Fruit fly (Drosophila melanogaster) whole organism, embryonic: ENCODE data around the gene Ilk.

Experiments
- CG12071 ChIP-seq: fragments of 200-800 bp; sonication (Bioruptor generic); optimal IDR thresholded peaks from 3 replicates; lab custom pipeline; 2018; ENCODE audit warnings: missing biosample characterization, mild to moderate bottlenecking, missing genetic modification characterization
- CG1233 ChIP-seq: fragments of 200-800 bp; sonication (Bioruptor generic); optimal IDR thresholded peaks from 4 replicates; lab custom pipeline; 2018; ENCODE audit warnings: missing biosample characterization, mild to moderate bottlenecking, missing genetic modification characterization
- CG12769 ChIP-seq: fragments of 200-800 bp; sonication (Bioruptor generic); optimal IDR thresholded peaks from 2 replicates; lab custom pipeline; 2019; ENCODE audit warnings: missing biosample characterization, mild to moderate bottlenecking, missing genetic modification characterization, moderate library complexity
- CG13894 ChIP-seq: fragments of 200-800 bp; sonication (Bioruptor generic); optimal IDR thresholded peaks from 3 replicates; lab custom pipeline; 2018; ENCODE audit warnings: missing biosample characterization, mild to moderate bottlenecking, missing genetic modification characterization, moderate library complexity
- CG17612 ChIP-seq: fragments of 200-800 bp; sonication (Bioruptor generic); IDR thresholded peaks from 2 replicates; pipeline ENCODE4 v1.3.6; 2022; ENCODE audit warnings: missing biosample characterization, missing genetic modification characterization
- CG1792 ChIP-seq: fragments of 200-800 bp; sonication (Bioruptor generic); optimal IDR thresholded peaks from 2 replicates; lab custom pipeline; 2016; ENCODE audit warnings: missing biosample characterization, missing genetic modification characterization
- CG18011 ChIP-seq: fragments of 200-800 bp; sonication (Bioruptor generic); optimal IDR thresholded peaks from 2 replicates; lab custom pipeline; 2017; ENCODE audit warnings: missing biosample characterization, missing genetic modification characterization, mild to moderate bottlenecking, moderate library complexity, missing genotype
- CG2199 ChIP-seq: fragments of 200-800 bp; sonication (Bioruptor generic); IDR thresholded peaks from 3 replicates; pipeline ENCODE4 v1.3.6; 2022; ENCODE audit warnings: missing biosample characterization, missing genetic modification characterization
- CG32767 ChIP-seq: fragments of 200-800 bp; sonication (Bioruptor generic); IDR thresholded peaks from 2 replicates; pipeline ENCODE4 v1.3.6; 2022; ENCODE audit warnings: missing biosample characterization, missing genetic modification characterization
- CG3281 ChIP-seq: fragments of 200-800 bp; sonication (Bioruptor generic); optimal IDR thresholded peaks from 3 replicates; lab custom pipeline; 2017; ENCODE audit warnings: missing biosample characterization, mild to moderate bottlenecking, missing genetic modification characterization
- CG33213 ChIP-seq: fragments of 200-800 bp; sonication (Bioruptor generic); optimal IDR thresholded peaks from 3 replicates; lab custom pipeline; 2016; ENCODE audit warnings: missing biosample characterization, missing genetic modification characterization
- CG3838 ChIP-seq: fragments of 200-800 bp; sonication (Bioruptor generic); optimal IDR thresholded peaks from 3 replicates; lab custom pipeline; 2016; ENCODE audit warnings: missing biosample characterization, missing genetic modification characterization
- CG4282 ChIP-seq: fragments of 200-800 bp; sonication (Bioruptor generic); optimal IDR thresholded peaks from 2 replicates; lab custom pipeline; 2016; ENCODE audit warnings: missing biosample characterization, missing genetic modification characterization
- CG43689 ChIP-seq: fragments of 200-800 bp; sonication (Bioruptor generic); IDR thresholded peaks from 2 replicates; pipeline ENCODE4 v1.3.6; 2022; ENCODE audit warnings: missing biosample characterization, missing genetic modification characterization
- CG4617 ChIP-seq: fragments of 200-800 bp; sonication (Bioruptor generic); optimal IDR thresholded peaks from 3 replicates; lab custom pipeline; 2016; ENCODE audit warnings: missing biosample characterization, missing genetic modification characterization, borderline replicate concordance
- CG7556 ChIP-seq: fragments of 200-800 bp; sonication (Bioruptor generic); optimal IDR thresholded peaks from 2 replicates; lab custom pipeline; 2017; ENCODE audit warnings: missing biosample characterization, mild to moderate bottlenecking, missing genetic modification characterization
- CG7987 ChIP-seq: fragments of 200-800 bp; sonication (Bioruptor generic); optimal IDR thresholded peaks from 2 replicates; lab custom pipeline; 2018; ENCODE audit warnings: missing biosample characterization, mild to moderate bottlenecking, missing genetic modification characterization, moderate library complexity
- CG9727 ChIP-seq: fragments of 200-800 bp; sonication (Bioruptor generic); optimal IDR thresholded peaks from 3 replicates; lab custom pipeline; 2017; ENCODE audit warnings: missing biosample characterization, mild to moderate bottlenecking, missing genetic modification characterization
- Ets65A ChIP-seq: fragments of 200-800 bp; sonication (Bioruptor generic); peaks from one replicate; lab custom pipeline; 2016; ENCODE audit warnings: missing biosample characterization, missing genetic modification characterization
- Fer2 ChIP-seq: fragments of 200-800 bp; sonication (Bioruptor generic); optimal IDR thresholded peaks from 2 replicates; lab custom pipeline; 2018; ENCODE audit warnings: missing biosample characterization, mild to moderate bottlenecking, missing genetic modification characterization, moderate library complexity
- HmgZ ChIP-seq: fragments of 200-800 bp; sonication (Bioruptor generic); optimal IDR thresholded peaks from 2 replicates; lab custom pipeline; 2018; ENCODE audit warnings: missing biosample characterization, mild to moderate bottlenecking, missing genetic modification characterization
- Lhr ChIP-seq: fragments of 200-800 bp; sonication (Bioruptor generic); optimal IDR thresholded peaks from 3 replicates; lab custom pipeline; 2017; ENCODE audit warnings: mild to moderate bottlenecking, missing biosample characterization, missing genetic modification reagents, missing genetic modification characterization
- NfI ChIP-seq: fragments of 200-800 bp; sonication (Bioruptor generic); optimal IDR thresholded peaks from 3 replicates; lab custom pipeline; 2018; ENCODE audit warnings: missing biosample characterization, mild to moderate bottlenecking, missing genetic modification characterization, moderate library complexity
- Opbp ChIP-seq: fragments of 200-800 bp; sonication (Bioruptor generic); IDR thresholded peaks from 3 replicates; pipeline ENCODE4 v1.3.6; 2022; ENCODE audit warnings: missing biosample characterization, missing genetic modification characterization; ENCODE audit not compliant: partially characterized antibody
- Optix ChIP-seq: fragments of 200-800 bp; sonication (Bioruptor generic); IDR thresholded peaks from 3 replicates; pipeline ENCODE4 v1.3.6; 2022; ENCODE audit warnings: missing biosample characterization, missing genetic modification characterization
- Pdp1 ChIP-seq, 2 experiments: fragments of 200-800 bp; sonication (Bioruptor generic); optimal IDR thresholded peaks; 3 replicates each; lab custom pipeline; 2016; ENCODE audit warnings: missing biosample characterization in 2 of 2, missing genetic modification characterization in 2 of 2, mild to moderate bottlenecking in 1 of 2, moderate library complexity in 1 of 2
- Rfx ChIP-seq: fragments of 200-800 bp; sonication (Bioruptor generic); IDR thresholded peaks from 2 replicates; pipeline ENCODE4 v1.3.6; 2022; ENCODE audit warnings: missing biosample characterization, missing genetic modification characterization
- Xrp1 ChIP-seq: fragments of 200-800 bp; sonication (Bioruptor generic); IDR thresholded peaks from 2 replicates; pipeline ENCODE4 v1.3.6; 2022; ENCODE audit warnings: missing biosample characterization, missing genetic modification characterization
- abd-A ChIP-seq: fragments of 200-800 bp; sonication (Bioruptor generic); optimal IDR thresholded peaks from 3 replicates; lab custom pipeline; 2019; ENCODE audit warnings: missing biosample characterization, mild to moderate bottlenecking, missing genetic modification characterization, moderate library complexity
- bowl ChIP-seq: fragments of 200-800 bp; sonication (Bioruptor generic); IDR thresholded peaks from 2 replicates; pipeline ENCODE4 v1.3.6; 2022; ENCODE audit warnings: missing biosample characterization, missing genetic modification characterization
- caup ChIP-seq: fragments of 200-800 bp; sonication (Bioruptor generic); optimal IDR thresholded peaks from 3 replicates; lab custom pipeline; 2017; ENCODE audit warnings: missing biosample characterization, mild to moderate bottlenecking, missing genetic modification characterization, moderate library complexity; ENCODE audit not compliant: severe bottlenecking
- ci ChIP-seq: fragments of 200-800 bp; sonication (Bioruptor generic); IDR thresholded peaks from 3 replicates; pipeline ENCODE4 v1.3.6; 2022; ENCODE audit warnings: missing biosample characterization, missing genetic modification characterization
- dati ChIP-seq: fragments of 200-800 bp; sonication (Bioruptor generic); IDR thresholded peaks from 2 replicates; pipeline ENCODE4 v1.3.6; 2022; ENCODE audit warnings: missing biosample characterization, missing genetic modification characterization
- fd3F ChIP-seq: fragments of 200-800 bp; sonication (Bioruptor generic); optimal IDR thresholded peaks from 2 replicates; lab custom pipeline; 2018; ENCODE audit warnings: missing biosample characterization, mild to moderate bottlenecking, missing genetic modification characterization, moderate library complexity
- gsb ChIP-seq: fragments of 200-800 bp; sonication (Bioruptor generic); IDR thresholded peaks from 2 replicates; pipeline ENCODE4 v1.3.6; 2022; ENCODE audit warnings: missing biosample characterization, missing genetic modification characterization
- insv ChIP-seq, 2 experiments: fragments of 200-800 bp; sonication (Bioruptor generic); optimal IDR thresholded peaks; 3 replicates each; lab custom pipeline; 2016 to 2018; ENCODE audit warnings: missing biosample characterization in 2 of 2, missing genetic modification characterization in 2 of 2
- jumu ChIP-seq: fragments of 200-800 bp; sonication (Bioruptor generic); optimal IDR thresholded peaks from 3 replicates; lab custom pipeline; 2016; ENCODE audit warnings: missing biosample characterization, missing genetic modification characterization
- kah ChIP-seq: fragments of 200-800 bp; sonication (Bioruptor generic); optimal IDR thresholded peaks from 2 replicates; lab custom pipeline; 2018; ENCODE audit warnings: missing biosample characterization, mild to moderate bottlenecking, missing genetic modification characterization
- kni ChIP-seq: fragments of 200-800 bp; sonication (Bioruptor generic); optimal IDR thresholded peaks from 3 replicates; lab custom pipeline; 2017; ENCODE audit warnings: mild to moderate bottlenecking, missing biosample characterization, missing genetic modification reagents, missing genetic modification characterization
- lab ChIP-seq: fragments of 200-800 bp; sonication (Bioruptor generic); optimal IDR thresholded peaks from 3 replicates; lab custom pipeline; 2017; ENCODE audit warnings: missing biosample characterization, missing genetic modification characterization, mild to moderate bottlenecking, moderate library complexity, missing genetic modification reagents
- lov ChIP-seq, 2 experiments: fragments of 200-800 bp in 1 of 2; fragments of >200 bp in 1 of 2; sonication (Bioruptor generic) in 1 of 2; IDR thresholded peaks in 1 of 2; optimal IDR thresholded peaks in 1 of 2; 2 replicates in 1 of 2; 3 replicates in 1 of 2; pipeline versions ENCODE4 v1.3.6 to Lab custom; 2017 to 2022; ENCODE audit warnings: missing biosample characterization in 1 of 2, missing genetic modification characterization in 1 of 2
- mld ChIP-seq: fragments of 200-800 bp; sonication (Bioruptor generic); IDR thresholded peaks from 3 replicates; pipeline ENCODE4 v1.3.6; 2022; ENCODE audit warnings: missing biosample characterization, missing genetic modification characterization; ENCODE audit not compliant: partially characterized antibody
- ranshi ChIP-seq: fragments of 200-800 bp; sonication (Bioruptor generic); IDR thresholded peaks from 2 replicates; pipeline ENCODE4 v1.3.6; 2022; ENCODE audit warnings: missing biosample characterization, missing genetic modification characterization
- row ChIP-seq: fragments of 200-800 bp; sonication (Bioruptor generic); IDR thresholded peaks from 3 replicates; pipeline ENCODE4 v1.3.6; 2022; ENCODE audit warnings: missing biosample characterization, missing genetic modification characterization
- sd ChIP-seq: fragments of 200-800 bp; sonication (Bioruptor generic); optimal IDR thresholded peaks from 3 replicates; lab custom pipeline; 2018; ENCODE audit warnings: missing biosample characterization, mild to moderate bottlenecking, missing genetic modification characterization, moderate library complexity
- slbo ChIP-seq: fragments of 200-800 bp; sonication (Bioruptor generic); IDR thresholded peaks from 2 replicates; pipeline ENCODE4 v1.3.6; 2022; ENCODE audit warnings: missing biosample characterization, missing genetic modification characterization
- usp ChIP-seq: fragments of >200 bp; optimal IDR thresholded peaks from 2 replicates; lab custom pipeline; 2017; ENCODE audit warnings: missing biosample characterization, missing genetic modification characterization
- wek ChIP-seq: fragments of 200-800 bp; sonication (Bioruptor generic); optimal IDR thresholded peaks from 3 replicates; lab custom pipeline; 2018; ENCODE audit warnings: missing biosample characterization, mild to moderate bottlenecking, missing genetic modification characterization, moderate library complexity

Gene Ilk

dm6 chr3L:21201246-21201896 is 15.3 kb upstream of the Ilk start (continued):
- no peak for TF ChIP-seq CG3838 (GFP tag; lab: Kevin White, UChicago)
- peak; percentile 5 for TF ChIP-seq lab (GFP tag; lab: Kevin White, UChicago)
- peak; percentile 27; the same call in 1 of the 2 replicates for TF ChIP-seq Rfx (GFP tag; lab: Robert Waterston, UW)
- TF ChIP-seq kni (GFP tag; lab: Kevin White, UChicago): no peak
- TF ChIP-seq CG1792 (GFP tag; lab: Kevin White, UChicago): no peak
- no peak for TF ChIP-seq Lhr (GFP tag; lab: Kevin White, UChicago)
- 0 out of 2 replicates have a peak, but pooled peaks have one; percentile 25 for TF ChIP-seq CG43689
- TF ChIP-seq CG7987 (GFP tag; lab: Kevin White, UChicago): peak; percentile 19
- no peak for TF ChIP-seq lov (optimal IDR thresholded peaks at IDR 0.05; lab: Kevin White, UChicago)
- TF ChIP-seq lov (GFP tag; IDR thresholded peaks at IDR 0.05; lab: Robert Waterston, UW): no peak
- TF ChIP-seq CG17612 (GFP tag; lab: Robert Waterston, UW): no peak
- no peak for TF ChIP-seq usp
- TF ChIP-seq CG4617 (GFP tag; lab: Kevin White, UChicago): no peak
- peak in 1 of 2 experiments; percentile 32 for TF ChIP-seq Pdp1 (GFP tag; optimal IDR thresholded peaks at IDR 0.05; lab: Kevin White, UChicago)
- peak; percentile 53 for TF ChIP-seq wek
- peak; percentile 24; the same call in 1 of the 3 replicates for TF ChIP-seq row (GFP tag; lab: Robert Waterston, UW)
- no peak for TF ChIP-seq CG32767 (GFP tag; lab: Robert Waterston, UW)
- TF ChIP-seq abd-A (tag; lab: Kevin White, UChicago): peak; percentile 5
- no peak for TF ChIP-seq jumu (GFP tag; lab: Kevin White, UChicago)
- TF ChIP-seq ranshi (GFP tag; lab: Robert Waterston, UW): no peak
- TF ChIP-seq Xrp1 (GFP tag; lab: Robert Waterston, UW): peak; percentile 18; the same call in 1 of the 2 replicates
- peak; percentile 20 for TF ChIP-seq CG13894 (tag; lab: Kevin White, UChicago)
- peak; percentile 22 for TF ChIP-seq Ets65A (GFP tag; lab: Kevin White, UChicago)
- TF ChIP-seq CG12769 (tag; lab: Kevin White, UChicago): peak; percentile 39
- TF ChIP-seq gsb (GFP tag; lab: Robert Waterston, UW): no peak
- peak; percentile 18 for TF ChIP-seq caup
- TF ChIP-seq insv (GFP tag; optimal IDR thresholded peaks at IDR 0.05; lab: Kevin White, UChicago): no peak
- peak; percentile 3 for TF ChIP-seq NfI (GFP tag; lab: Kevin White, UChicago)
- peak; percentile 3 for TF ChIP-seq CG12071
- 0 out of 3 replicates have a peak, but pooled peaks have one; percentile 15 for TF ChIP-seq CG2199 (GFP tag; lab: Robert Waterston, UW)
- TF ChIP-seq kah (GFP tag; lab: Kevin White, UChicago): no peak
- peak; percentile 5 for TF ChIP-seq fd3F (GFP tag; lab: Kevin White, UChicago)
- peak; percentile 19 for TF ChIP-seq CG3281
- TF ChIP-seq CG9727: no peak
- peak; percentile 22 for TF ChIP-seq sd (tag; lab: Kevin White, UChicago)
- no peak for TF ChIP-seq bowl (GFP tag; lab: Robert Waterston, UW)
- TF ChIP-seq mld (GFP tag; lab: Robert Waterston, UW): no peak
- peak; percentile 5 for TF ChIP-seq HmgZ (tag; lab: Kevin White, UChicago)
- TF ChIP-seq Fer2 (tag; lab: Kevin White, UChicago): no peak
- TF ChIP-seq ci (GFP tag; lab: Robert Waterston, UW): 0 out of 3 replicates have a peak, but pooled peaks have one; percentile 21
- no peak for TF ChIP-seq CG18011 (GFP tag; lab: Kevin White, UChicago)
- TF ChIP-seq dati: no peak
- TF ChIP-seq CG33213 (GFP tag; lab: Kevin White, UChicago): no peak
- no peak for TF ChIP-seq CG7556 (GFP tag; lab: Kevin White, UChicago)
- TF ChIP-seq slbo (GFP tag; lab: Robert Waterston, UW): no peak
- no peak for TF ChIP-seq Opbp (GFP tag; lab: Robert Waterston, UW)
- TF ChIP-seq CG1233 (GFP tag; lab: Kevin White, UChicago): peak; percentile 2
- 0 out of 3 replicates have a peak, but pooled peaks have one; percentile 19 for TF ChIP-seq Optix (GFP tag; lab: Robert Waterston, UW)
- no peak for TF ChIP-seq CG4282 (GFP tag; lab: Kevin White, UChicago)
